Worm (Caenorhabditis elegans) whole organism, young adult: ENCODE data around the gene idpp-13.
A peak's percentile ranks its signal among the peaks of the same experiment; 100 is the strongest.

Source experiments
- B0035.1 ChIP-seq: sonication (generic microtip); optimal IDR thresholded peaks from 2 replicates; lab custom pipeline; 2016; ENCODE audit warnings: missing genetic modification characterization, mild to moderate bottlenecking, missing compliant biosample characterization, missing genotype, missing genetic modification reagents
- B0261.1 ChIP-seq: sonication (generic microtip); optimal IDR thresholded peaks from 2 replicates; lab custom pipeline; 2016; ENCODE audit warnings: mild to moderate bottlenecking, missing genetic modification characterization, moderate library complexity, missing compliant biosample characterization
- B0336.3 ChIP-seq: fragments of 200-800 bp; sonication (Bioruptor generic); IDR thresholded peaks from 2 replicates; pipeline ENCODE4 v1.3.6; 2022; ENCODE audit warnings: missing genetic modification characterization, missing compliant biosample characterization
- C17E4.6 ChIP-seq: fragments of 200-800 bp; sonication (Bioruptor generic); IDR thresholded peaks from 2 replicates; pipeline ENCODE4 v1.3.6; 2022; ENCODE audit warnings: missing genetic modification reagents, missing genetic modification characterization, missing compliant biosample characterization
- F10E7.11 ChIP-seq: sonication (generic microtip); optimal IDR thresholded peaks from 2 replicates; lab custom pipeline; 2017; ENCODE audit warnings: mild to moderate bottlenecking, missing genetic modification characterization, moderate library complexity, missing compliant biosample characterization
- F37B4.10 ChIP-seq: fragments of 200-800 bp; sonication (Bioruptor generic); IDR thresholded peaks from 2 replicates; pipeline ENCODE4 v1.3.6; 2022; ENCODE audit warnings: missing genetic modification characterization, missing compliant biosample characterization
- F39B2.1 ChIP-seq: fragments of 200-800 bp; sonication (Bioruptor generic); IDR thresholded peaks from 2 replicates; pipeline ENCODE4 v1.3.6; 2022; ENCODE audit warnings: missing genetic modification reagents, missing genetic modification characterization, missing compliant biosample characterization
- F57A8.1 ChIP-seq: fragments of 200-800 bp; sonication (Bioruptor generic); optimal IDR thresholded peaks from 2 replicates; lab custom pipeline; 2018; ENCODE audit warnings: mild to moderate bottlenecking, missing genetic modification characterization, moderate library complexity, missing compliant biosample characterization
- T26A5.8 ChIP-seq: sonication (generic microtip); optimal IDR thresholded peaks from 2 replicates; lab custom pipeline; 2016; ENCODE audit warnings: missing genetic modification characterization, missing compliant biosample characterization
- Y53F4B.3 ChIP-seq: fragments of 200-800 bp; sonication (Bioruptor generic); IDR thresholded peaks from 2 replicates; pipeline ENCODE4 v1.3.6; 2022; ENCODE audit warnings: missing genetic modification reagents, missing genetic modification characterization, missing compliant biosample characterization
- Y53G8AR.9 ChIP-seq: fragments of 200-800 bp; sonication (Bioruptor generic); conservative IDR thresholded peaks from 2 replicates; pipeline ENCODE4 v1.3.6; 2022; ENCODE audit warnings: missing genetic modification reagents, missing genetic modification characterization, missing compliant biosample characterization
- Y67H2A.10 ChIP-seq: fragments of 200-800 bp; sonication (Bioruptor generic); conservative IDR thresholded peaks from 2 replicates; pipeline ENCODE4 v1.3.6; 2022; ENCODE audit warnings: missing genetic modification reagents, missing genetic modification characterization, missing compliant biosample characterization
- Y95B8A.8 ChIP-seq: fragments of 200-800 bp; sonication (Bioruptor generic); IDR thresholded peaks from 2 replicates; pipeline ENCODE4 v1.3.6; 2022; ENCODE audit warnings: missing genetic modification reagents, missing genetic modification characterization, missing compliant biosample characterization
- ZK185.1 ChIP-seq: sonication (generic microtip); optimal IDR thresholded peaks from 2 replicates; lab custom pipeline; 2016; ENCODE audit warnings: mild to moderate bottlenecking, missing genetic modification characterization, missing compliant biosample characterization; ENCODE audit not compliant: poor library complexity, severe bottlenecking
- ama-1 ChIP-seq, 3 experiments: fragments of 150-350 bp in 1 of 3; sonication (generic microtip) in 2 of 3; optimal IDR thresholded peaks; 2 replicates each; lab custom pipeline; 2014 to 2018; ENCODE audit warnings: missing biosample characterization in 2 of 3, missing genetic modification characterization in 2 of 3, missing genetic modification reagents in 2 of 3
- aptf-2 ChIP-seq: fragments of 200-800 bp; sonication (Bioruptor generic); conservative IDR thresholded peaks from 2 replicates; pipeline ENCODE4 v1.3.6; 2022; ENCODE audit warnings: missing genetic modification reagents, missing genetic modification characterization, missing compliant biosample characterization
- athp-1 ChIP-seq: sonication (generic microtip); optimal IDR thresholded peaks from 2 replicates; lab custom pipeline; 2017; ENCODE audit warnings: mild to moderate bottlenecking, missing genetic modification characterization, missing compliant biosample characterization
- attf-3 ChIP-seq: fragments of 200-800 bp; sonication (Bioruptor generic); conservative IDR thresholded peaks from 2 replicates; pipeline ENCODE4 v1.3.6; 2022; ENCODE audit warnings: missing genetic modification reagents, missing genetic modification characterization, missing compliant biosample characterization
- bed-2 ChIP-seq: fragments of 200-800 bp; sonication (Bioruptor generic); IDR thresholded peaks from 2 replicates; pipeline ENCODE4 v1.3.6; 2022; ENCODE audit warnings: missing genetic modification reagents, missing genetic modification characterization, missing compliant biosample characterization
- ceh-27 ChIP-seq: fragments of 200-800 bp; sonication (Bioruptor generic); optimal IDR thresholded peaks from 2 replicates; lab custom pipeline; 2018; ENCODE audit warnings: mild to moderate bottlenecking, missing genetic modification characterization, moderate library complexity, missing compliant biosample characterization
- ceh-58 ChIP-seq: fragments of 200-800 bp; sonication (Bioruptor generic); IDR thresholded peaks from 2 replicates; pipeline ENCODE4 v1.3.6; 2022; ENCODE audit warnings: missing genetic modification characterization, missing compliant biosample characterization
- chd-7 ChIP-seq: sonication (generic microtip); optimal IDR thresholded peaks from 2 replicates; lab custom pipeline; 2016; ENCODE audit warnings: mild to moderate bottlenecking, missing genetic modification characterization, moderate library complexity, missing compliant biosample characterization
- dox-1 ChIP-seq: fragments of 200-800 bp; sonication (Bioruptor generic); IDR thresholded peaks from 2 replicates; pipeline ENCODE4 v1.3.6; 2022; ENCODE audit warnings: missing genetic modification reagents, missing genetic modification characterization, missing compliant biosample characterization
- egl-44 ChIP-seq: fragments of 200-800 bp; sonication (Bioruptor generic); IDR thresholded peaks from 2 replicates; pipeline ENCODE4 v1.3.6; 2022; ENCODE audit warnings: missing genetic modification reagents, missing genetic modification characterization, missing compliant biosample characterization
- egrh-3 ChIP-seq: fragments of 200-800 bp; sonication (Bioruptor generic); IDR thresholded peaks from 2 replicates; pipeline ENCODE4 v1.3.6; 2022; ENCODE audit warnings: missing genetic modification reagents, missing genetic modification characterization, missing compliant biosample characterization
- fkh-3 ChIP-seq: sonication (generic microtip); optimal IDR thresholded peaks from 2 replicates; lab custom pipeline; 2016; ENCODE audit warnings: mild to moderate bottlenecking, missing genetic modification characterization, missing compliant biosample characterization
- hlh-12 ChIP-seq: sonication (generic microtip); optimal IDR thresholded peaks from 2 replicates; lab custom pipeline; 2016; ENCODE audit warnings: missing genetic modification characterization, missing compliant biosample characterization
- hmg-1.2 ChIP-seq: fragments of 200-800 bp; sonication (Bioruptor generic); IDR thresholded peaks from 2 replicates; pipeline ENCODE4 v1.3.6; 2022; ENCODE audit warnings: missing genetic modification reagents, missing genetic modification characterization, missing compliant biosample characterization
- let-607 ChIP-seq, 2 experiments: fragments of 200-800 bp in 1 of 2; sonication (Bioruptor generic) in 1 of 2; sonication (generic microtip) in 1 of 2; optimal IDR thresholded peaks; 2 replicates each; lab custom pipeline; 2016 to 2018; ENCODE audit warnings: mild to moderate bottlenecking in 2 of 2, missing compliant biosample characterization in 2 of 2, missing genetic modification characterization in 2 of 2, moderate library complexity in 2 of 2, missing genotype in 1 of 2
- lin-54 ChIP-seq: fragments of 200-800 bp; sonication (Bioruptor generic); optimal IDR thresholded peaks from 2 replicates; lab custom pipeline; 2018; ENCODE audit warnings: mild to moderate bottlenecking, missing genetic modification characterization, missing compliant biosample characterization
- madf-10 ChIP-seq: sonication (generic microtip); optimal IDR thresholded peaks from 2 replicates; lab custom pipeline; 2016; ENCODE audit warnings: mild to moderate bottlenecking, missing genetic modification characterization, missing compliant biosample characterization
- mxl-1 ChIP-seq: sonication (generic microtip); optimal IDR thresholded peaks from 2 replicates; lab custom pipeline; 2016; ENCODE audit warnings: missing genetic modification characterization, missing compliant biosample characterization
- nfya-1 ChIP-seq: sonication (generic microtip); optimal IDR thresholded peaks from 2 replicates; lab custom pipeline; 2017; ENCODE audit warnings: antibody characterized with exemption, missing compliant biosample characterization, missing genetic modification characterization, borderline replicate concordance; ENCODE audit not compliant: insufficient read depth
- nfyb-1 ChIP-seq: fragments of 200-800 bp; sonication (Bioruptor generic); IDR thresholded peaks from 2 replicates; pipeline ENCODE4 v1.3.6; 2022; ENCODE audit warnings: missing genetic modification reagents, missing genetic modification characterization, missing compliant biosample characterization
- nhr-179 ChIP-seq: sonication (generic microtip); optimal IDR thresholded peaks from 2 replicates; lab custom pipeline; 2016; ENCODE audit warnings: mild to moderate bottlenecking, missing genetic modification characterization, missing compliant biosample characterization
- nhr-80 ChIP-seq: sonication (generic microtip); optimal IDR thresholded peaks from 2 replicates; lab custom pipeline; 2016; ENCODE audit warnings: missing genetic modification characterization, missing compliant biosample characterization
- sdz-38 ChIP-seq: sonication (generic microtip); optimal IDR thresholded peaks from 2 replicates; lab custom pipeline; 2016; ENCODE audit warnings: missing genotype, missing genetic modification characterization, missing compliant biosample characterization
- sea-2 ChIP-seq: fragments of 200-800 bp; sonication (Bioruptor generic); IDR thresholded peaks from 2 replicates; pipeline ENCODE4 v1.3.6; 2022; ENCODE audit warnings: missing genetic modification characterization, missing compliant biosample characterization
- snpc-1.1 ChIP-seq: sonication (generic microtip); optimal IDR thresholded peaks from 2 replicates; lab custom pipeline; 2017; ENCODE audit warnings: missing genetic modification characterization, mild to moderate bottlenecking, missing compliant biosample characterization, antibody characterized with exemption, moderate library complexity, missing genotype, missing genetic modification reagents; ENCODE audit not compliant: insufficient read depth
- snpc-1.3 ChIP-seq: sonication (generic microtip); optimal IDR thresholded peaks from 2 replicates; lab custom pipeline; 2017; ENCODE audit warnings: missing genetic modification characterization, mild to moderate bottlenecking, missing compliant biosample characterization, antibody characterized with exemption, moderate library complexity, missing genotype, missing genetic modification reagents; ENCODE audit not compliant: insufficient read depth
- snpc-4 ChIP-seq, 5 experiments: fragments of 150-350 bp in 1 of 5; sonication (generic microtip) in 4 of 5; optimal IDR thresholded peaks; 2 replicates each; lab custom pipeline; 2014 to 2018; ENCODE audit warnings: missing genetic modification characterization in 5 of 5, missing biosample characterization in 3 of 5, antibody characterized with exemption in 2 of 5, mild to moderate bottlenecking in 2 of 5, missing compliant biosample characterization in 2 of 5, missing genotype in 2 of 5, moderate library complexity in 2 of 5, missing genetic modification reagents in 1 of 5
- somi-1 ChIP-seq: fragments of 200-800 bp; sonication (Bioruptor generic); optimal IDR thresholded peaks from 2 replicates; lab custom pipeline; 2018; ENCODE audit warnings: mild to moderate bottlenecking, missing genetic modification characterization, missing compliant biosample characterization
- sptf-2 ChIP-seq: fragments of 200-800 bp; sonication (Bioruptor generic); optimal IDR thresholded peaks from 2 replicates; lab custom pipeline; 2018; ENCODE audit warnings: mild to moderate bottlenecking, missing genetic modification characterization, missing compliant biosample characterization
- tbp1 ChIP-seq: fragments of 200-800 bp; sonication (Bioruptor generic); optimal IDR thresholded peaks from 2 replicates; lab custom pipeline; 2018; ENCODE audit warnings: mild to moderate bottlenecking, missing genetic modification characterization, missing compliant biosample characterization
- zfh-2 ChIP-seq: fragments of 200-800 bp; sonication (Bioruptor generic); conservative IDR thresholded peaks from 2 replicates; pipeline ENCODE4 v1.3.6; 2022; ENCODE audit warnings: missing genetic modification reagents, missing genetic modification characterization, missing compliant biosample characterization
- zim-3 ChIP-seq: sonication (generic microtip); optimal IDR thresholded peaks from 2 replicates; lab custom pipeline; 2017; ENCODE audit warnings: mild to moderate bottlenecking, missing genetic modification characterization, moderate library complexity, missing compliant biosample characterization
- ztf-22 ChIP-seq: fragments of 200-800 bp; sonication (Bioruptor generic); optimal IDR thresholded peaks from 2 replicates; lab custom pipeline; 2018; ENCODE audit warnings: mild to moderate bottlenecking, missing genetic modification characterization, moderate library complexity, missing compliant biosample characterization

Gene idpp-13

DNA sequence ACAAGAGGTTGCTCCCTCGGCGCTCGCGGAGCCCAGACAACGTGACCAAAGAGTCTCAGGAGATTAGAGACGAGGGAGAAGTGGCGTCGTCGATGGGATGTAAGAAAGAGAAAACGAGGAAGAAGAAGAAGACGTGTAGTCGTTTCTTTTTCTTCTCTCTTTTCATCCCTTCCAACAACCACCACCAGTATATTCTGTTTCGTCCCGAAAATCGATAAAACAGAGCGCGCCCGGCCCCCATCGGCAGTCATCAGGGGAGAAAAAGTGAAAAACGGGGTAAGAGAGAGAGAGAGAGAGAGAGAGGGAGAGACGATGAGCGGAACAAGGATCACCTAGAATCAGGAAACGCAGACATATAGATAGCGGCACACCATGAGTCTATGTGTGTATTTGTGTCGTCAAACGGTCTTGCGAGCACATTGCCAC is 28.9 kb downstream of the idpp-13 start:
- TF ChIP-seq Y95B8A.8 (GFP tag; lab: Robert Waterston, UW) (no peak), mxl-1 (tag; lab: Kevin White, UChicago) (no peak), egl-44 (no peak), zfh-2 (GFP tag; lab: Robert Waterston, UW) (peak; percentile 93), tbp1 (GFP tag; lab: Kevin White, UChicago) (no peak), Y53F4B.3 (GFP tag; lab: Robert Waterston, UW) (no peak), zim-3 (tag; lab: Kevin White, UChicago) (no peak), let-607 (tag; optimal IDR thresholded peaks at IDR 0.05; lab: Kevin White, UChicago) (no peak), snpc-4 (GFP tag; optimal IDR thresholded peaks at IDR 0.05; lab: Kevin White, UChicago) (peak; percentile 41), snpc-4 (tag; optimal IDR thresholded peaks at IDR 0.05; lab: Kevin White, UChicago) (peak in 2 of 4 experiments; percentile 34 to 43), bed-2 (GFP tag; lab: Robert Waterston, UW) (no peak), hmg-1.2 (peak; percentile 88), nhr-179 (tag; lab: Kevin White, UChicago) (no peak), F10E7.11 (tag; lab: Kevin White, UChicago) (no peak), lin-54 (GFP tag; lab: Kevin White, UChicago) (peak; percentile 18), attf-3 (GFP tag; lab: Robert Waterston, UW) (0 out of 2 replicates have a peak, but pooled peaks have one; percentile 26), ceh-27 (GFP tag; lab: Kevin White, UChicago) (peak; percentile 80), snpc-1.3 (tag; lab: Kevin White, UChicago) (no peak), nhr-80 (tag; lab: Kevin White, UChicago) (peak; percentile 75), ceh-58 (GFP tag; lab: Robert Waterston, UW) (no peak), F57A8.1 (GFP tag; lab: Kevin White, UChicago) (no peak), F37B4.10 (GFP tag; lab: Robert Waterston, UW) (no peak), egrh-3 (no peak), dox-1 (GFP tag; lab: Robert Waterston, UW) (peak; percentile 59; the same call in 1 of the 2 replicates), Y53G8AR.9 (GFP tag; lab: Robert Waterston, UW) (0 out of 2 replicates have a peak, but pooled peaks have one; percentile 30), F39B2.1 (GFP tag; lab: Robert Waterston, UW) (no peak), fkh-3 (no peak), B0261.1 (tag; lab: Kevin White, UChicago) (no peak), nfya-1 (tag; lab: Kevin White, UChicago) (no peak), B0336.3 (GFP tag; lab: Robert Waterston, UW) (peak; percentile 38; the same call in 1 of the 2 replicates), athp-1 (tag; lab: Kevin White, UChicago) (no peak), hlh-12 (tag; lab: Kevin White, UChicago) (no peak), nfyb-1 (0 out of 2 replicates have a peak, but pooled peaks have one; percentile 53), ztf-22 (no peak), ama-1 (optimal IDR thresholded peaks at IDR 0.05; lab: Kevin White, UChicago) (no peak), ama-1 (GFP tag; optimal IDR thresholded peaks at IDR 0.05; lab: Kevin White, UChicago) (no peak), aptf-2 (no peak), madf-10 (no peak), sea-2 (GFP tag; lab: Robert Waterston, UW) (no peak), ZK185.1 (tag; lab: Kevin White, UChicago) (no peak), sdz-38 (tag; lab: Kevin White, UChicago) (no peak), somi-1 (no peak), C17E4.6 (GFP tag; lab: Robert Waterston, UW) (no peak), T26A5.8 (tag; lab: Kevin White, UChicago) (no peak), chd-7 (tag; lab: Kevin White, UChicago) (peak; percentile 45), Y67H2A.10 (GFP tag; lab: Robert Waterston, UW) (no peak), snpc-1.1 (tag; lab: Kevin White, UChicago) (no peak), B0035.1 (tag; lab: Kevin White, UChicago) (no peak), sptf-2 (GFP tag; lab: Kevin White, UChicago) (no peak)
